Fruit fly (Drosophila melanogaster): ENCODE data around the gene Ets21C.

Gene Ets21C

DNA sequence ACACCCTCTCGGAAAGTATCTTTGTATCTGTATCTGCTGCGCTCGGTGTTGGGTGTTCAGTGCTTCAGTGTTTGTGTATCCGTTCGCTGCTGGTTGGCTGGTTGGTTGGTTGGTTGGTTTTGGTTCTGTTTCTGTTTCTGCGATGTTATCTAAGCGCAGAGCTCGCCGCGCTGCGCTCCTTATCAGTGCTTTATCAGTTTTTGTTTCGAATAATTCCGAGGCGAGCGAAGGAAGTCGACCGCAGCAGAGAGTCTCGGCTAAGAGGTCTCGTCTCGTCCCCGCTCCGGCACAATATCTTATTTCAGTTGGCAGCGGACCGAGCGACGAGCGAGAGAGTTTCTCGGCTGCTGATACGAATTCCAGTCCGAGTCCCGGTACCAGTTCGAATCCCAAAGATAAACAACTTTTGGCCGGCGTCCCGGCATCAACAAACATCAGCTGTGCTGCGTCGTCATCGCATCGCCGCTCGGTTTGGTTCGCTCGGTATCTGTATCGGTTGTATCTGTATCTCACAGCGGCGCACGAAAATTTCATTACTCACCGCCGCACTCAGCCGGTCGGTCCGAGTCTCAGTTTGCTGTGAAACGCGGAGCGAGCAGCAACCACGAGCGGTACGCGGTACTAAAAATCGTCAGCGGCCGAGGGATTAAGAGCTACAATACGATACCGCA, 29.4 kb downstream of the Ets21C start (continued):
- TF ChIP-seq lab (GFP tag; optimal IDR thresholded peaks at IDR 0.05), result peak; percentile 41
- TF ChIP-seq CG7987 (GFP tag; optimal IDR thresholded peaks at IDR 0.05), result peak; percentile 46
- TF ChIP-seq Optix (GFP tag; IDR thresholded peaks at IDR 0.05), result 0 out of 3 replicates have a peak, but pooled peaks have one; percentile 36
- TF ChIP-seq CG8944 (GFP tag; optimal IDR thresholded peaks at IDR 0.05), result no peak
- TF ChIP-seq rib (GFP tag; IDR thresholded peaks at IDR 0.05), result peak; percentile 79
- TF ChIP-seq CG6683 (GFP tag; optimal IDR thresholded peaks at IDR 0.05), result no peak
- TF ChIP-seq Hey (tag; optimal IDR thresholded peaks at IDR 0.05), result no peak
- TF ChIP-seq Lim3 (GFP tag; IDR thresholded peaks at IDR 0.05), result no peak
- no peak for TF ChIP-seq disco-r (GFP tag; optimal IDR thresholded peaks at IDR 0.05)
- no peak for TF ChIP-seq Vsx1 (GFP tag; optimal IDR thresholded peaks at IDR 0.05)
- TF ChIP-seq Scr (GFP tag; IDR thresholded peaks at IDR 0.05; ENCODE audit: partially characterized antibody), result peak; percentile 50
- TF ChIP-seq CG17359 (tag; optimal IDR thresholded peaks at IDR 0.05), result peak; percentile 45
- peak; percentile 33 for TF ChIP-seq CG4360 (GFP tag; IDR thresholded peaks at IDR 0.05)
- TF ChIP-seq CG7372 (GFP tag; IDR thresholded peaks at IDR 0.05), result no peak
- peak; percentile 15 for TF ChIP-seq MESR4 (GFP tag; optimal IDR thresholded peaks at IDR 0.05)
- TF ChIP-seq Pdp1 (GFP tag; optimal IDR thresholded peaks at IDR 0.05), result peak in 1 of 2 experiments; percentile 59
- TF ChIP-seq CG15514 (GFP tag; optimal IDR thresholded peaks at IDR 0.05), result peak; percentile 55
- TF ChIP-seq ind (GFP tag; optimal IDR thresholded peaks at IDR 0.05), result no peak
- TF ChIP-seq stwl (tag; optimal IDR thresholded peaks at IDR 0.05), result peak; percentile 15
- no peak for TF ChIP-seq ap (GFP tag; IDR thresholded peaks at IDR 0.05)
- peak; percentile 90 for TF ChIP-seq CG13894 (tag; optimal IDR thresholded peaks at IDR 0.05)
- TF ChIP-seq lola (GFP tag; optimal IDR thresholded peaks at IDR 0.05), result no peak
- TF ChIP-seq crp (GFP tag; optimal IDR thresholded peaks at IDR 0.05), result peak; percentile 16 to 81
- no peak for TF ChIP-seq pan (optimal IDR thresholded peaks at IDR 0.05)
- peak in 1 of 2 experiments; percentile 24 for TF ChIP-seq pan (GFP tag; optimal IDR thresholded peaks at IDR 0.05 in 1 of 2, IDR thresholded peaks at IDR 0.05 in 1 of 2)
- peak; percentile 60; the same call in 2 of the 3 replicates for TF ChIP-seq Dbx (GFP tag; IDR thresholded peaks at IDR 0.05)
- no peak for TF ChIP-seq dpn (GFP tag; optimal IDR thresholded peaks at IDR 0.05)
- peak; percentile 27; the same call in 1 of the 2 replicates for TF ChIP-seq CG9932 (GFP tag; IDR thresholded peaks at IDR 0.05)
- no peak for TF ChIP-seq CG7963 (GFP tag; IDR thresholded peaks at IDR 0.05; ENCODE audit: partially characterized antibody)
- peak; percentile 19 for TF ChIP-seq Blimp-1 (GFP tag; optimal IDR thresholded peaks at IDR 0.05)
- TF ChIP-seq CG10147 (GFP tag; optimal IDR thresholded peaks at IDR 0.05), result peak; percentile 36
- no peak for TF ChIP-seq Sin3A (optimal IDR thresholded peaks at IDR 0.05)
- TF ChIP-seq CG6689 (GFP tag; IDR thresholded peaks at IDR 0.05), result no peak
- peak; percentile 41; the same call in 1 of the 2 replicates for TF ChIP-seq ranshi (GFP tag; IDR thresholded peaks at IDR 0.05)
- TF ChIP-seq Rx (GFP tag; IDR thresholded peaks at IDR 0.05), result no peak
- TF ChIP-seq CG3065 (GFP tag; optimal IDR thresholded peaks at IDR 0.05), result no peak
- no peak for TF ChIP-seq Hr39 (optimal IDR thresholded peaks at IDR 0.05)
- peak; percentile 96 for TF ChIP-seq CG2199 (GFP tag; IDR thresholded peaks at IDR 0.05)
- no peak for TF ChIP-seq CG17186 (GFP tag; optimal IDR thresholded peaks at IDR 0.05)
- TF ChIP-seq slp2 (GFP tag; optimal IDR thresholded peaks at IDR 0.05), result peak; percentile 5
- no peak for TF ChIP-seq CG4404 (GFP tag; IDR thresholded peaks at IDR 0.05)
- peak; percentile 25; the same call in 1 of the 2 replicates for TF ChIP-seq stc (GFP tag; IDR thresholded peaks at IDR 0.05)
- no peak for TF ChIP-seq CG14965 (GFP tag; optimal IDR thresholded peaks at IDR 0.05; ENCODE audit: borderline replicate concordance)
- TF ChIP-seq CG9876 (GFP tag; optimal IDR thresholded peaks at IDR 0.05), result no peak
- peak; percentile 32 for TF ChIP-seq CG7928 (GFP tag; optimal IDR thresholded peaks at IDR 0.05)
- TF ChIP-seq HLHmδ (GFP tag; optimal IDR thresholded peaks at IDR 0.05), result peak; percentile 61
- no peak for TF ChIP-seq Sox102F (GFP tag; optimal IDR thresholded peaks at IDR 0.05)
- no peak for TF ChIP-seq gfzf (GFP tag; optimal IDR thresholded peaks at IDR 0.05)
- no peak for TF ChIP-seq Hr3 (GFP tag; optimal IDR thresholded peaks at IDR 0.05)

Measured in whole organism, embryonic.